Fruit fly (Drosophila melanogaster) whole organism, embryonic: Measurements from ENCODE around the gene Cpr67Fa2.

Experiments used
- Ada2b ChIP-seq: fragments of 200-800 bp; sonication (Bioruptor generic); IDR thresholded peaks from 2 replicates; pipeline ENCODE4 v1.3.6; 2022; ENCODE audit warnings: missing biosample characterization, missing genetic modification characterization
- Blimp-1 ChIP-seq: fragments of 200-800 bp; sonication (Bioruptor generic); optimal IDR thresholded peaks from 3 replicates; lab custom pipeline; 2018; ENCODE audit warnings: missing biosample characterization, missing genetic modification characterization, mild to moderate bottlenecking, moderate library complexity, missing genetic modification reagents
- CG10209 ChIP-seq: fragments of 200-800 bp; sonication (Bioruptor generic); optimal IDR thresholded peaks from 3 replicates; lab custom pipeline; 2017; ENCODE audit warnings: missing biosample characterization, mild to moderate bottlenecking, missing genetic modification characterization, missing genetic modification reagents
- CG11093 ChIP-seq: fragments of 200-800 bp; sonication (Bioruptor generic); IDR thresholded peaks from 3 replicates; pipeline ENCODE4 v1.3.6; 2022; ENCODE audit warnings: missing biosample characterization, missing genetic modification characterization
- CG11398 ChIP-seq: fragments of 200-800 bp; sonication (Bioruptor generic); optimal IDR thresholded peaks from 2 replicates; lab custom pipeline; 2016; ENCODE audit warnings: missing biosample characterization, missing genetic modification characterization
- CG12659 ChIP-seq: fragments of 200-800 bp; sonication (Bioruptor generic); optimal IDR thresholded peaks from 3 replicates; lab custom pipeline; 2017; ENCODE audit warnings: mild to moderate bottlenecking, missing biosample characterization, missing genetic modification reagents, missing genetic modification characterization
- CG18262 ChIP-seq: fragments of 200-800 bp; optimal IDR thresholded peaks from 3 replicates; lab custom pipeline; 2019; ENCODE audit warnings: missing biosample characterization, mild to moderate bottlenecking, missing genetic modification characterization, moderate library complexity
- CG2199 ChIP-seq: fragments of 200-800 bp; sonication (Bioruptor generic); IDR thresholded peaks from 3 replicates; pipeline ENCODE4 v1.3.6; 2022; ENCODE audit warnings: missing biosample characterization, missing genetic modification characterization
- CG2875 ChIP-seq: fragments of 200-800 bp; sonication (Bioruptor generic); optimal IDR thresholded peaks from 2 replicates; lab custom pipeline; 2017; ENCODE audit warnings: missing biosample characterization, mild to moderate bottlenecking, missing genetic modification characterization, missing genetic modification reagents
- CG30020 ChIP-seq: fragments of 200-800 bp; optimal IDR thresholded peaks from 2 replicates; lab custom pipeline; 2019; ENCODE audit warnings: missing biosample characterization, mild to moderate bottlenecking, missing genetic modification characterization, moderate library complexity
- CG31365 ChIP-seq: fragments of 200-800 bp; sonication (Bioruptor generic); optimal IDR thresholded peaks from 2 replicates; lab custom pipeline; 2018; ENCODE audit warnings: missing biosample characterization, mild to moderate bottlenecking, missing genetic modification characterization
- CG3407 ChIP-seq: fragments of 200-800 bp; sonication (Bioruptor generic); optimal IDR thresholded peaks from 2 replicates; lab custom pipeline; 2018; ENCODE audit warnings: missing biosample characterization, mild to moderate bottlenecking, missing genetic modification characterization
- CG3726 ChIP-seq: fragments of 200-800 bp; sonication (Bioruptor generic); IDR thresholded peaks from 3 replicates; pipeline ENCODE4, ENCODE4 v1.3.6; 2022; ENCODE audit warnings: missing biosample characterization, missing genetic modification characterization
- CTCF ChIP-seq: fragments of 200-800 bp; sonication (Bioruptor generic); optimal IDR thresholded peaks from 2 replicates; lab custom pipeline; 2017; ENCODE audit warnings: missing biosample characterization, mild to moderate bottlenecking, missing genetic modification characterization, moderate library complexity
- Fer3 ChIP-seq: fragments of 200-800 bp; sonication (Bioruptor generic); optimal IDR thresholded peaks from 2 replicates; lab custom pipeline; 2018; ENCODE audit warnings: missing biosample characterization, mild to moderate bottlenecking, missing genetic modification characterization, moderate library complexity
- HHEX ChIP-seq: fragments of 200-800 bp; sonication (Bioruptor generic); optimal IDR thresholded peaks from 3 replicates; lab custom pipeline; 2017; ENCODE audit warnings: missing biosample characterization, mild to moderate bottlenecking, missing genetic modification characterization, missing genetic modification reagents
- HLH4C ChIP-seq: fragments of 200-800 bp; sonication (Bioruptor generic); IDR thresholded peaks from 3 replicates; pipeline ENCODE4 v1.3.6; 2022; ENCODE audit warnings: missing biosample characterization, missing genetic modification characterization; ENCODE audit not compliant: partially characterized antibody
- Hr3 ChIP-seq: fragments of 200-800 bp; sonication (Bioruptor generic); optimal IDR thresholded peaks from 3 replicates; lab custom pipeline; 2016; ENCODE audit warnings: missing biosample characterization, missing genetic modification characterization
- Lhr ChIP-seq: fragments of 200-800 bp; sonication (Bioruptor generic); optimal IDR thresholded peaks from 3 replicates; lab custom pipeline; 2017; ENCODE audit warnings: mild to moderate bottlenecking, missing biosample characterization, missing genetic modification reagents, missing genetic modification characterization
- Neu2 ChIP-seq: fragments of 200-800 bp; sonication (Bioruptor generic); optimal IDR thresholded peaks from 3 replicates; lab custom pipeline; 2016; ENCODE audit warnings: missing biosample characterization, missing genetic modification characterization, borderline replicate concordance
- Poxn ChIP-seq: fragments of 200-800 bp; sonication (Bioruptor generic); IDR thresholded peaks from 2 replicates; pipeline ENCODE4 v1.3.6; 2022; ENCODE audit warnings: missing biosample characterization, missing genetic modification characterization
- Ravus ChIP-seq: fragments of 200-800 bp; sonication (Bioruptor generic); IDR thresholded peaks from 2 replicates; pipeline ENCODE4 v1.3.6; 2022; ENCODE audit warnings: missing biosample characterization, missing genetic modification characterization
- Six4 ChIP-seq: fragments of 200-800 bp; sonication (Bioruptor generic); optimal IDR thresholded peaks from 2 replicates; lab custom pipeline; 2016; ENCODE audit warnings: missing biosample characterization, missing genetic modification characterization
- Sry-β ChIP-seq: fragments of 200-800 bp; sonication (Bioruptor generic); optimal IDR thresholded peaks from 2 replicates; lab custom pipeline; 2018; ENCODE audit warnings: missing biosample characterization, mild to moderate bottlenecking, missing genetic modification characterization, moderate library complexity
- TFAM ChIP-seq: fragments of 200-800 bp; sonication (Bioruptor generic); optimal IDR thresholded peaks from 2 replicates; lab custom pipeline; 2017; ENCODE audit warnings: missing biosample characterization, missing genetic modification characterization, inconsistent platforms
- Usf ChIP-seq: fragments of 200-800 bp; sonication (Bioruptor generic); optimal IDR thresholded peaks from 2 replicates; lab custom pipeline; 2017; ENCODE audit warnings: missing genotype, missing biosample characterization, missing genetic modification characterization
- bab2 ChIP-seq: fragments of 200-800 bp; sonication (Bioruptor generic); optimal IDR thresholded peaks from 2 replicates; lab custom pipeline; 2016; ENCODE audit warnings: missing biosample characterization, missing genetic modification characterization
- cato ChIP-seq: fragments of 200-800 bp; sonication (Bioruptor generic); optimal IDR thresholded peaks from 2 replicates; lab custom pipeline; 2016; ENCODE audit warnings: missing biosample characterization, missing genetic modification characterization, borderline replicate concordance
- chif ChIP-seq, 2 experiments: fragments of 200-800 bp; sonication (Bioruptor generic); optimal IDR thresholded peaks; 3 replicates each; lab custom pipeline; 2016; ENCODE audit warnings: missing biosample characterization in 2 of 2, missing genetic modification characterization in 2 of 2
- dpn ChIP-seq, 2 experiments: fragments of 200-800 bp; sonication (Bioruptor generic); optimal IDR thresholded peaks; 3 replicates each; lab custom pipeline; 2016; ENCODE audit warnings: missing biosample characterization in 2 of 2, missing genetic modification characterization in 2 of 2
- en ChIP-seq: fragments of 200-800 bp; sonication (Bioruptor generic); optimal IDR thresholded peaks from 2 replicates; lab custom pipeline; 2016; ENCODE audit warnings: missing biosample characterization, missing genetic modification characterization
- ewg ChIP-seq: fragments of 200-800 bp; sonication (Bioruptor generic); optimal IDR thresholded peaks from 3 replicates; lab custom pipeline; 2017; ENCODE audit warnings: mild to moderate bottlenecking, missing biosample characterization, missing genetic modification reagents, missing genetic modification characterization
- gem ChIP-seq: fragments of 200-800 bp; sonication (Bioruptor generic); optimal IDR thresholded peaks from 2 replicates; lab custom pipeline; 2019; ENCODE audit warnings: missing biosample characterization, mild to moderate bottlenecking, missing genetic modification characterization, moderate library complexity
- h ChIP-seq: fragments of >200 bp; optimal IDR thresholded peaks from 2 replicates; lab custom pipeline; 2017
- hbn ChIP-seq: fragments of 200-800 bp; sonication (Bioruptor generic); IDR thresholded peaks from 2 replicates; pipeline ENCODE4 v1.3.6; 2022; ENCODE audit warnings: missing biosample characterization, missing genetic modification characterization; ENCODE audit not compliant: partially characterized antibody
- kah ChIP-seq: fragments of 200-800 bp; sonication (Bioruptor generic); optimal IDR thresholded peaks from 2 replicates; lab custom pipeline; 2018; ENCODE audit warnings: missing biosample characterization, mild to moderate bottlenecking, missing genetic modification characterization
- knrl ChIP-seq: fragments of 200-800 bp; sonication (Bioruptor generic); IDR thresholded peaks from 3 replicates; pipeline ENCODE4 v1.3.6; 2022; ENCODE audit warnings: missing biosample characterization, missing genetic modification characterization; ENCODE audit not compliant: partially characterized antibody
- lmd ChIP-seq: fragments of 200-800 bp; sonication (Bioruptor generic); IDR thresholded peaks from 2 replicates; pipeline ENCODE4 v1.3.6; 2022; ENCODE audit warnings: missing biosample characterization, missing genetic modification characterization
- lola ChIP-seq, 3 experiments: fragments of >200 bp in 2 of 3; fragments of 200-800 bp in 1 of 3; sonication (Bioruptor generic) in 1 of 3; optimal IDR thresholded peaks; 2 replicates each; lab custom pipeline; 2017 to 2019; ENCODE audit warnings: missing biosample characterization in 3 of 3, missing genetic modification characterization in 3 of 3, mild to moderate bottlenecking in 1 of 3, moderate library complexity in 1 of 3
- mirr ChIP-seq: fragments of 200-800 bp; sonication (Bioruptor generic); optimal IDR thresholded peaks from 3 replicates; lab custom pipeline; 2018; ENCODE audit warnings: missing biosample characterization, mild to moderate bottlenecking, missing genetic modification characterization
- phol ChIP-seq: fragments of 200-800 bp; sonication (Bioruptor generic); optimal IDR thresholded peaks from 3 replicates; lab custom pipeline; 2018; ENCODE audit warnings: missing biosample characterization, mild to moderate bottlenecking, missing genetic modification characterization, moderate library complexity
- ranshi ChIP-seq: fragments of 200-800 bp; sonication (Bioruptor generic); IDR thresholded peaks from 2 replicates; pipeline ENCODE4 v1.3.6; 2022; ENCODE audit warnings: missing biosample characterization, missing genetic modification characterization
- sd ChIP-seq: fragments of 200-800 bp; sonication (Bioruptor generic); optimal IDR thresholded peaks from 3 replicates; lab custom pipeline; 2018; ENCODE audit warnings: missing biosample characterization, mild to moderate bottlenecking, missing genetic modification characterization, moderate library complexity
- so ChIP-seq: fragments of 200-800 bp; sonication (Bioruptor generic); IDR thresholded peaks from 3 replicates; pipeline ENCODE4 v1.3.6; 2022; ENCODE audit warnings: missing biosample characterization, missing genetic modification characterization
- sqz ChIP-seq: fragments of 200-800 bp; sonication (Bioruptor generic); optimal IDR thresholded peaks from 3 replicates; lab custom pipeline; 2018; ENCODE audit warnings: missing biosample characterization, mild to moderate bottlenecking, missing genetic modification characterization
- ssp ChIP-seq: fragments of 200-800 bp; sonication (Bioruptor generic); IDR thresholded peaks from 2 replicates; pipeline ENCODE4 v1.3.6; 2022; ENCODE audit warnings: missing biosample characterization, missing genetic modification characterization
- tll ChIP-seq, 2 experiments: fragments of 200-800 bp in 1 of 2; fragments of >200 bp in 1 of 2; sonication (Bioruptor generic) in 1 of 2; optimal IDR thresholded peaks; 2 replicates each; lab custom pipeline; 2017 to 2019; ENCODE audit warnings: missing biosample characterization in 2 of 2, missing genetic modification characterization in 2 of 2, mild to moderate bottlenecking in 1 of 2, moderate library complexity in 1 of 2
- trh ChIP-seq: fragments of 200-800 bp; sonication (Bioruptor generic); optimal IDR thresholded peaks from 2 replicates; lab custom pipeline; 2016; ENCODE audit warnings: missing biosample characterization, missing genetic modification characterization
- unc-4 ChIP-seq: fragments of 200-800 bp; sonication (Bioruptor generic); IDR thresholded peaks from 2 replicates; pipeline ENCODE4 v1.3.6; 2022; ENCODE audit warnings: missing biosample characterization, missing genetic modification characterization; ENCODE audit not compliant: partially characterized antibody
- unpg ChIP-seq: fragments of 200-800 bp; sonication (Bioruptor generic); optimal IDR thresholded peaks from 3 replicates; lab custom pipeline; 2018; ENCODE audit warnings: missing biosample characterization, mild to moderate bottlenecking, missing genetic modification characterization, moderate library complexity

Cpr67Fa2 gene

dm6 chr3L:10843273-10843672, 48.2 kb upstream of the Cpr67Fa2 start (continued):
- TF ChIP-seq Ravus (GFP tag; lab: Robert Waterston, UW) (no peak), CG2875 (GFP tag; lab: Kevin White, UChicago) (peak; percentile 59), chif (GFP tag; optimal IDR thresholded peaks at IDR 0.05; lab: Kevin White, UChicago) (peak in 1 of 2 experiments; percentile 26), phol (tag; lab: Kevin White, UChicago) (peak; percentile 87), Fer3 (tag; lab: Kevin White, UChicago) (peak; percentile 10), Poxn (no peak), ewg (GFP tag; lab: Kevin White, UChicago) (peak; percentile 44), so (GFP tag; lab: Robert Waterston, UW) (0 out of 3 replicates have a peak, but pooled peaks have one; percentile 45), CG2199 (GFP tag; lab: Robert Waterston, UW) (no peak), CG18262 (tag; lab: Kevin White, UChicago) (peak; percentile 92), TFAM (GFP tag; lab: Kevin White, UChicago) (no peak), CG31365 (no peak), dpn (GFP tag; optimal IDR thresholded peaks at IDR 0.05; lab: Kevin White, UChicago) (peak in 1 of 2 experiments; percentile 35), CG3407 (GFP tag; lab: Kevin White, UChicago) (peak; percentile 11), Hr3 (GFP tag; lab: Kevin White, UChicago) (peak; percentile 59), ssp (no peak), Lhr (peak; percentile 48), unc-4 (no peak), Sry-β (peak; percentile 23), sd (tag; lab: Kevin White, UChicago) (no peak), CG10209 (peak; percentile 63), en (GFP tag; lab: Kevin White, UChicago) (no peak), cato (GFP tag; lab: Kevin White, UChicago) (peak; percentile 23), lmd (GFP tag; lab: Robert Waterston, UW) (peak; percentile 22; the same call in 1 of the 2 replicates), hbn (GFP tag; lab: Robert Waterston, UW) (no peak), CG3726 (GFP tag; lab: Robert Waterston, UW) (no peak), tll (GFP tag; optimal IDR thresholded peaks at IDR 0.05; lab: Kevin White, UChicago) (no peak), CG11093 (GFP tag; lab: Robert Waterston, UW) (no peak), lola (GFP tag; optimal IDR thresholded peaks at IDR 0.05; lab: Kevin White, UChicago) (peak in 1 of 3 experiments; percentile 93), trh (GFP tag; lab: Kevin White, UChicago) (no peak), Six4 (GFP tag; lab: Kevin White, UChicago) (peak; percentile 17), gem (tag; lab: Kevin White, UChicago) (peak; percentile 79), CG30020 (tag; lab: Kevin White, UChicago) (peak; percentile 13), Neu2 (GFP tag; lab: Kevin White, UChicago) (no peak), Blimp-1 (GFP tag; lab: Kevin White, UChicago) (peak; percentile 69), HHEX (GFP tag; lab: Kevin White, UChicago) (peak; percentile 38), h (no peak), knrl (GFP tag; lab: Robert Waterston, UW) (no peak), ranshi (GFP tag; lab: Robert Waterston, UW) (0 out of 2 replicates have a peak, but pooled peaks have one; percentile 39), mirr (GFP tag; lab: Kevin White, UChicago) (no peak), sqz (peak; percentile 50), HLH4C (GFP tag; lab: Robert Waterston, UW) (no peak), CG12659 (peak; percentile 52), CTCF (no peak), CG11398 (GFP tag; lab: Kevin White, UChicago) (no peak), bab2 (no peak), Usf (GFP tag; lab: Kevin White, UChicago) (peak; percentile 17), unpg (GFP tag; lab: Kevin White, UChicago) (peak; percentile 44), kah (GFP tag; lab: Kevin White, UChicago) (peak; percentile 39), Ada2b (GFP tag; lab: Robert Waterston, UW) (no peak)
